Fruit fly (Drosophila melanogaster): ENCODE results near the gene Ltn1.

Ltn1 gene

dm6 chr3L:19552136-19552773 is at the start of gene Ltn1, which contains the start of gene CG9300:
Gene Ltn1, minus strand, starts transcription at chr3L:19552290.
Gene CG9300, plus strand, starts transcription at chr3L:19552420.
- TF ChIP-seq noc (tag; optimal IDR thresholded peaks at IDR 0.05), result no peak

- TF ChIP-seq noc (tag; optimal IDR thresholded peaks at IDR 0.05), result no peak
Measured at dm6 chr3L:19601413-19601812, 49.3 kb upstream of the Ltn1 start, which contains the start of gene CG9368. Gene CG9368, plus strand, starts transcription at chr3L:19601633.

dm6 chr3L:19598369-19599148 is 46.5 kb upstream of the Ltn1 start, which contains the start of the genes ash1 and Taf6:
Gene ash1, minus strand, starts transcription at chr3L:19598755.
Gene Taf6, plus strand, starts transcription at chr3L:19599088.
- no peak for TF ChIP-seq noc (tag; optimal IDR thresholded peaks at IDR 0.05)

dm6 chr3L:19590422-19590821 is 38.3 kb upstream of the Ltn1 start, which contains the start of gene CG14100:
Gene CG14100, minus strand, starts transcription at chr3L:19590524.
- peak; percentile 100 for TF ChIP-seq noc (tag; optimal IDR thresholded peaks at IDR 0.05)

dm6 chr3L:19585979-19586378 is 33.9 kb upstream of the Ltn1 start, which contains the start of the genes CG9231 and CG9330:
Gene CG9231, minus strand, starts transcription at chr3L:19586003.
Gene CG9330, plus strand, starts transcription at chr3L:19586253.
- no peak for TF ChIP-seq noc (tag; optimal IDR thresholded peaks at IDR 0.05)

dm6 chr3L:19584369-19584915 is 32.4 kb upstream of the Ltn1 start, which contains the start of gene Shal:
Gene Shal, minus strand, starts transcription at chr3L:19584568.
- no peak for TF ChIP-seq noc (tag; optimal IDR thresholded peaks at IDR 0.05)

- TF ChIP-seq noc (tag; optimal IDR thresholded peaks at IDR 0.05), result no peak
Measured at dm6 chr3L:19580709-19581227, 28.7 kb upstream of the Ltn1 start.

dm6 chr3L:19579346-19579745 is 27.3 kb upstream of the Ltn1 start:
- TF ChIP-seq noc (tag; optimal IDR thresholded peaks at IDR 0.05), result no peak

dm6 chr3L:19575650-19576049 is 23.6 kb upstream of the Ltn1 start:
- TF ChIP-seq noc (tag; optimal IDR thresholded peaks at IDR 0.05), result no peak

- no peak for TF ChIP-seq noc (tag; optimal IDR thresholded peaks at IDR 0.05)
Measured at dm6 chr3L:19574452-19574851, 22.4 kb upstream of the Ltn1 start.

dm6 chr3L:19569407-19569806 is 17.3 kb upstream of the Ltn1 start:
- no peak for TF ChIP-seq noc (tag; optimal IDR thresholded peaks at IDR 0.05)

dm6 chr3L:19568999-19569398 is 16.9 kb upstream of the Ltn1 start:
- TF ChIP-seq noc (tag; optimal IDR thresholded peaks at IDR 0.05), result no peak

dm6 chr3L:19566127-19566526 is 14.0 kb upstream of the Ltn1 start:
- no peak for TF ChIP-seq noc (tag; optimal IDR thresholded peaks at IDR 0.05)

dm6 chr3L:19564905-19565700 is 13.0 kb upstream of the Ltn1 start:
- TF ChIP-seq noc (tag; optimal IDR thresholded peaks at IDR 0.05), result no peak

dm6 chr3L:19563014-19563413 is 10.9 kb upstream of the Ltn1 start:
- no peak for TF ChIP-seq noc (tag; optimal IDR thresholded peaks at IDR 0.05)
